Worm (Caenorhabditis elegans) whole organism, L3 larva: ENCODE data around the gene K08D12.8.

ENCODE experiments used
- ceh-28 ChIP-seq: fragments of 150-350 bp; optimal IDR thresholded peaks from 2 replicates; lab custom pipeline; 2014; ENCODE audit warnings: missing biosample characterization, missing genetic modification reagents, missing genetic modification characterization
- egl-27 ChIP-seq: sonication (generic microtip); optimal IDR thresholded peaks from 4 replicates; lab custom pipeline; 2017; ENCODE audit warnings: missing biosample characterization, missing genetic modification reagents, missing genetic modification characterization
- elt-3 ChIP-seq, 3 experiments: fragments of 150-350 bp in 1 of 3; sonication (generic microtip) in 2 of 3; optimal IDR thresholded peaks; 2 replicates in 2 of 3; 4 replicates in 1 of 3; lab custom pipeline; 2014 to 2017; ENCODE audit warnings: missing biosample characterization in 3 of 3, missing genetic modification characterization in 3 of 3
- mdl-1 ChIP-seq: fragments of 150-350 bp; optimal IDR thresholded peaks from 2 replicates; lab custom pipeline; 2014; ENCODE audit warnings: missing biosample characterization, missing genetic modification characterization
- nhr-25 ChIP-seq: sonication (generic microtip); optimal IDR thresholded peaks from 2 replicates; lab custom pipeline; 2017; ENCODE audit warnings: missing biosample characterization, missing genetic modification characterization
- nhr-76 ChIP-seq: fragments of 150-350 bp; sonication (generic microtip); optimal IDR thresholded peaks from 5 replicates; lab custom pipeline; 2014; ENCODE audit warnings: missing biosample characterization, missing genetic modification characterization
- pha-4 ChIP-seq: fragments of 150-350 bp; optimal IDR thresholded peaks from 2 replicates; lab custom pipeline; 2014; ENCODE audit warnings: missing biosample characterization, missing genetic modification reagents, missing genetic modification characterization
- unc-62 ChIP-seq: fragments of 150-350 bp; sonication (generic microtip); optimal IDR thresholded peaks from 4 replicates; lab custom pipeline; 2014; ENCODE audit warnings: missing biosample characterization, missing genetic modification reagents, missing genetic modification characterization

- TF ChIP-seq egl-27 (tag; lab: Kevin White, UChicago) (no peak), mdl-1 (no peak), nhr-25 (no peak), unc-62 (GFP tag; lab: Kevin White, UChicago) (no peak), ceh-28 (tag; lab: Kevin White, UChicago) (no peak), nhr-76 (no peak), pha-4 (tag; lab: Kevin White, UChicago) (no peak), elt-3 (tag; optimal IDR thresholded peaks at IDR 0.05; lab: Kevin White, UChicago) (no peak)
These were observed 34.3 kb upstream of the K08D12.8 start for ce11 chrIV:1691651-1692050.
